In genomic region chr2L:21628533-21628932, dm6 we compare ENCODE assay signal across 5 fruit fly cellular contexts.
TF ChIP-seq lines count a peak whose summit lies in the region.

No protein-coding gene starts in this region.

- TF ChIP-seq CTCF in whole organism, embryonic (GFP tag; optimal IDR thresholded peaks at IDR 0.05; lab: Kevin White, UChicago) = no peak

TF ChIP-seq in whole organism, adult, 20 proteins besides CTCF, POLR2A, EP300 and RAD21:
- TF ChIP-seq ovo (GFP tag; optimal IDR thresholded peaks at IDR 0.05; lab: Kevin White, UChicago) = peak; percentile 12
- TF ChIP-seq CG1620 (GFP tag; optimal IDR thresholded peaks at IDR 0.05; lab: Kevin White, UChicago) = no peak

TF ChIP-seq in whole organism, embryonic, 481 proteins besides CTCF, POLR2A, EP300 and RAD21 (continues in another document):
- peak; percentile 79 for TF ChIP-seq CG17802 (tag; optimal IDR thresholded peaks at IDR 0.05; lab: Kevin White, UChicago)
- peak; percentile 54 for TF ChIP-seq abd-A (tag; optimal IDR thresholded peaks at IDR 0.05; lab: Kevin White, UChicago)
- TF ChIP-seq Hr3 (GFP tag; optimal IDR thresholded peaks at IDR 0.05; lab: Kevin White, UChicago) = no peak
- TF ChIP-seq CG6791 (GFP tag; IDR thresholded peaks at IDR 0.05; lab: Robert Waterston, UW; ENCODE audit: partially characterized antibody) = 0 out of 3 replicates have a peak, but pooled peaks have one; percentile 44
- TF ChIP-seq CG2199 (GFP tag; IDR thresholded peaks at IDR 0.05; lab: Robert Waterston, UW) = peak; percentile 77
- TF ChIP-seq kni (GFP tag; optimal IDR thresholded peaks at IDR 0.05; lab: Kevin White, UChicago) = peak; percentile 36
- TF ChIP-seq fd3F (GFP tag; optimal IDR thresholded peaks at IDR 0.05; lab: Kevin White, UChicago) = no peak
- TF ChIP-seq Myb (GFP tag; optimal IDR thresholded peaks at IDR 0.05; lab: Kevin White, UChicago) = peak; percentile 1
- peak; percentile 92 for TF ChIP-seq CG10321 (GFP tag; IDR thresholded peaks at IDR 0.05; lab: Robert Waterston, UW)
- no peak for TF ChIP-seq tll (GFP tag; optimal IDR thresholded peaks at IDR 0.05; lab: Kevin White, UChicago)
- no peak for TF ChIP-seq CG1602 (GFP tag; optimal IDR thresholded peaks at IDR 0.05; lab: Kevin White, UChicago)
- peak in 1 of 2 experiments; percentile 37 for TF ChIP-seq Trl (optimal IDR thresholded peaks at IDR 0.05; lab: Kevin White, UChicago)
- TF ChIP-seq Trl (GFP tag; optimal IDR thresholded peaks at IDR 0.05; lab: Kevin White, UChicago) = no peak
- no peak for TF ChIP-seq her (GFP tag; optimal IDR thresholded peaks at IDR 0.05; lab: Kevin White, UChicago)
- TF ChIP-seq disco-r (GFP tag; optimal IDR thresholded peaks at IDR 0.05; lab: Kevin White, UChicago) = no peak
- TF ChIP-seq CG13894 (tag; optimal IDR thresholded peaks at IDR 0.05; lab: Kevin White, UChicago) = no peak
- TF ChIP-seq zfh1 (GFP tag; IDR thresholded peaks at IDR 0.05; lab: Robert Waterston, UW) = 0 out of 3 replicates have a peak, but pooled peaks have one; percentile 21
- TF ChIP-seq Gsc (GFP tag; IDR thresholded peaks at IDR 0.05; lab: Robert Waterston, UW) = no peak
- TF ChIP-seq CG9437 (GFP tag; optimal IDR thresholded peaks at IDR 0.05; lab: Kevin White, UChicago) = no peak
- no peak for TF ChIP-seq Awh (GFP tag; IDR thresholded peaks at IDR 0.05; lab: Robert Waterston, UW)
- TF ChIP-seq ken (GFP tag; IDR thresholded peaks at IDR 0.05; lab: Robert Waterston, UW) = 0 out of 3 replicates have a peak, but pooled peaks have one; percentile 17
- no peak for TF ChIP-seq gce (GFP tag; IDR thresholded peaks at IDR 0.05; lab: Robert Waterston, UW)

TF ChIP-seq in whole organism, prepupa, 60 proteins besides CTCF, POLR2A, EP300 and RAD21 (continues in another document):
- no peak for TF ChIP-seq fd85E (GFP tag; optimal IDR thresholded peaks at IDR 0.05; lab: Kevin White, UChicago)
- TF ChIP-seq CG16779 (tag; optimal IDR thresholded peaks at IDR 0.05; lab: Kevin White, UChicago) = no peak
- TF ChIP-seq eg (GFP tag; IDR thresholded peaks at IDR 0.05; lab: Robert Waterston, UW) = no peak
- no peak for TF ChIP-seq CG15336 (GFP tag; IDR thresholded peaks at IDR 0.05; lab: Robert Waterston, UW)
- TF ChIP-seq CG8319 (GFP tag; optimal IDR thresholded peaks at IDR 0.05; lab: Kevin White, UChicago) = no peak
- peak; percentile 34 for TF ChIP-seq dsx (GFP tag; optimal IDR thresholded peaks at IDR 0.05; lab: Kevin White, UChicago; ENCODE audit: poor library complexity, severe bottlenecking)
- no peak for TF ChIP-seq CG34406 (GFP tag; optimal IDR thresholded peaks at IDR 0.05; lab: Kevin White, UChicago)
- peak; percentile 4 for TF ChIP-seq CG9139 (GFP tag; optimal IDR thresholded peaks at IDR 0.05; lab: Kevin White, UChicago)
- no peak for TF ChIP-seq topi (GFP tag; optimal IDR thresholded peaks at IDR 0.05; lab: Kevin White, UChicago)
- peak; percentile 33 for TF ChIP-seq CG1621 (tag; optimal IDR thresholded peaks at IDR 0.05; lab: Kevin White, UChicago)
- TF ChIP-seq Eip75B (GFP tag; optimal IDR thresholded peaks at IDR 0.05; lab: Kevin White, UChicago) = no peak
- TF ChIP-seq CG6163 (GFP tag; IDR thresholded peaks at IDR 0.05; lab: Robert Waterston, UW) = no peak; the same call in 2 of the 3 replicates
- TF ChIP-seq cyc (GFP tag; optimal IDR thresholded peaks at IDR 0.05; lab: Kevin White, UChicago) = no peak
- no peak for TF ChIP-seq OdsH (GFP tag; optimal IDR thresholded peaks at IDR 0.05; lab: Kevin White, UChicago)
- peak; percentile 24 for TF ChIP-seq CG6276 (GFP tag; optimal IDR thresholded peaks at IDR 0.05; lab: Kevin White, UChicago)
- no peak for TF ChIP-seq Eip93F (GFP tag; optimal IDR thresholded peaks at IDR 0.05; lab: Kevin White, UChicago)
- peak; percentile 3 for TF ChIP-seq Ets96B (tag; optimal IDR thresholded peaks at IDR 0.05; lab: Kevin White, UChicago)
- TF ChIP-seq vri (GFP tag; optimal IDR thresholded peaks at IDR 0.05; lab: Kevin White, UChicago) = no peak
- no peak for TF ChIP-seq svp (GFP tag; lab: Kevin White, UChicago)
- 0 out of 3 replicates have a peak, but pooled peaks have one; percentile 14 for TF ChIP-seq CG8119 (GFP tag; IDR thresholded peaks at IDR 0.05; lab: Robert Waterston, UW)
- peak; percentile 7 for TF ChIP-seq CG6808 (GFP tag; optimal IDR thresholded peaks at IDR 0.05; lab: Kevin White, UChicago)
- peak in 1 of 2 experiments; percentile 35 for TF ChIP-seq ss (GFP tag; optimal IDR thresholded peaks at IDR 0.05; lab: Kevin White, UChicago)
- TF ChIP-seq Eip78C (GFP tag; lab: Kevin White, UChicago) = peak; percentile 53
- TF ChIP-seq Hr38 (GFP tag; optimal IDR thresholded peaks at IDR 0.05; lab: Kevin White, UChicago) = no peak

TF ChIP-seq in whole organism, pupa, 21 proteins besides CTCF, POLR2A, EP300 and RAD21:
- TF ChIP-seq CG13204 (GFP tag; optimal IDR thresholded peaks at IDR 0.05; lab: Kevin White, UChicago) = no peak
- no peak for TF ChIP-seq CG9948 (tag; optimal IDR thresholded peaks at IDR 0.05; lab: Kevin White, UChicago)
- peak; percentile 51 for TF ChIP-seq EcR (GFP tag; optimal IDR thresholded peaks at IDR 0.05; lab: Kevin White, UChicago)
- peak; percentile 59; the same call in 1 of the 3 replicates for TF ChIP-seq CG4496 (GFP tag; IDR thresholded peaks at IDR 0.05; lab: Robert Waterston, UW)
- TF ChIP-seq rn (GFP tag; IDR thresholded peaks at IDR 0.05; lab: Robert Waterston, UW) = no peak
- TF ChIP-seq Snoo (tag; optimal IDR thresholded peaks at IDR 0.05; lab: Kevin White, UChicago) = no peak
- no peak for TF ChIP-seq CG8301 (tag; optimal IDR thresholded peaks at IDR 0.05; lab: Kevin White, UChicago)
- no peak for TF ChIP-seq CG32121 (GFP tag; IDR thresholded peaks at IDR 0.05; lab: Robert Waterston, UW)
- peak; percentile 16 for TF ChIP-seq CG34367 (tag; optimal IDR thresholded peaks at IDR 0.05; lab: Kevin White, UChicago)
- no peak for TF ChIP-seq D1 (tag; optimal IDR thresholded peaks at IDR 0.05; lab: Kevin White, UChicago)
- TF ChIP-seq CG10348 (GFP tag; IDR thresholded peaks at IDR 0.05; lab: Robert Waterston, UW) = no peak
- TF ChIP-seq Pif1B (GFP tag; optimal IDR thresholded peaks at IDR 0.05; lab: Kevin White, UChicago) = no peak
- no peak for TF ChIP-seq CG14655 (GFP tag; optimal IDR thresholded peaks at IDR 0.05; lab: Kevin White, UChicago)
- no peak for TF ChIP-seq CG17806 (tag; optimal IDR thresholded peaks at IDR 0.05; lab: Kevin White, UChicago)
- TF ChIP-seq CG8159 (tag; optimal IDR thresholded peaks at IDR 0.05; lab: Kevin White, UChicago) = no peak
- TF ChIP-seq CG15710 (tag; optimal IDR thresholded peaks at IDR 0.05; lab: Kevin White, UChicago) = no peak
- no peak for TF ChIP-seq Ets98B (GFP tag; IDR thresholded peaks at IDR 0.05; lab: Robert Waterston, UW)
- no peak for TF ChIP-seq fd96Ca (GFP tag; IDR thresholded peaks at IDR 0.05; lab: Robert Waterston, UW)
- no peak for TF ChIP-seq gl (tag; optimal IDR thresholded peaks at IDR 0.05; lab: Kevin White, UChicago)
- no peak for TF ChIP-seq Pif1A (GFP tag; optimal IDR thresholded peaks at IDR 0.05; lab: Kevin White, UChicago)
- TF ChIP-seq CG12605 (GFP tag; IDR thresholded peaks at IDR 0.05; lab: Robert Waterston, UW) = peak; percentile 31; the same call in 1 of the 2 replicates
TF ChIP-seq in whole organism, pupa: peak in this region for 4.

TF ChIP-seq in whole organism, wandering third instar larva, 38 proteins besides CTCF, POLR2A, EP300 and RAD21:
- TF ChIP-seq Dif (GFP tag; optimal IDR thresholded peaks at IDR 0.05; lab: Kevin White, UChicago; ENCODE audit: partially characterized antibody) (peak; percentile 46), woc (GFP tag; optimal IDR thresholded peaks at IDR 0.05; lab: Kevin White, UChicago) (no peak), Sp1 (GFP tag; optimal IDR thresholded peaks at IDR 0.05; lab: Kevin White, UChicago) (peak; percentile 3), N (GFP tag; optimal IDR thresholded peaks at IDR 0.05; lab: Kevin White, UChicago) (no peak), Dfd (GFP tag; optimal IDR thresholded peaks at IDR 0.05; lab: Kevin White, UChicago) (no peak), GATAd (GFP tag; optimal IDR thresholded peaks at IDR 0.05; lab: Kevin White, UChicago) (no peak), Hr78 (GFP tag; optimal IDR thresholded peaks at IDR 0.05; lab: Kevin White, UChicago) (no peak), h (GFP tag; optimal IDR thresholded peaks at IDR 0.05; lab: Kevin White, UChicago) (no peak), Hnf4 (GFP tag; optimal IDR thresholded peaks at IDR 0.05; lab: Kevin White, UChicago) (peak; percentile 16), fru (GFP tag; optimal IDR thresholded peaks at IDR 0.05; lab: Kevin White, UChicago) (no peak), rgr (GFP tag; optimal IDR thresholded peaks at IDR 0.05; lab: Kevin White, UChicago) (no peak), brk (GFP tag; optimal IDR thresholded peaks at IDR 0.05; lab: Kevin White, UChicago) (peak; percentile 2), ey (GFP tag; optimal IDR thresholded peaks at IDR 0.05; lab: Kevin White, UChicago) (no peak), sv (GFP tag; optimal IDR thresholded peaks at IDR 0.05; lab: Kevin White, UChicago) (no peak), Rel (GFP tag; optimal IDR thresholded peaks at IDR 0.05; lab: Kevin White, UChicago) (no peak), Rel (tag; optimal IDR thresholded peaks at IDR 0.05; lab: Kevin White, UChicago) (no peak), sage (GFP tag; optimal IDR thresholded peaks at IDR 0.05; lab: Kevin White, UChicago) (no peak), foxo (GFP tag; optimal IDR thresholded peaks at IDR 0.05; lab: Kevin White, UChicago) (no peak), HLH106 (tag; optimal IDR thresholded peaks at IDR 0.05; lab: Kevin White, UChicago) (no peak)
